Worm (Caenorhabditis elegans): ENCODE results near the gene T24E12.6.

T24E12.6 gene

ce11 chrII:3773130-3773529 is 11.6 kb upstream of the T24E12.6 start, which contains the start of gene T24E12.10:
Gene T24E12.10, minus strand, starts transcription at chrII:3773230.
- TF ChIP-seq F13H6.1 (tag; optimal IDR thresholded peaks at IDR 0.05) (no peak), skn-1 (tag; optimal IDR thresholded peaks at IDR 0.05) (no peak), nhr-12 (tag; optimal IDR thresholded peaks at IDR 0.05) (no peak), nhr-21 (tag; optimal IDR thresholded peaks at IDR 0.05) (no peak), unc-62 (GFP tag; optimal IDR thresholded peaks at IDR 0.05) (no peak)

- no peak for TF ChIP-seq elt-3 (tag; optimal IDR thresholded peaks at IDR 0.05)
- no peak for TF ChIP-seq sma-3 (GFP tag; optimal IDR thresholded peaks at IDR 0.05)
- no peak for TF ChIP-seq lin-13 (GFP tag; optimal IDR thresholded peaks at IDR 0.05)
- TF ChIP-seq Y55F3AM.14 (GFP tag; optimal IDR thresholded peaks at IDR 0.05), result no peak
- no peak for TF ChIP-seq zag-1 (tag; optimal IDR thresholded peaks at IDR 0.05)
Observed at ce11 chrII:3771640-3772039, 10.1 kb upstream of the T24E12.6 start.

- TF ChIP-seq snpc-4 (tag; optimal IDR thresholded peaks at IDR 0.05) (no peak), ceh-16 (tag; optimal IDR thresholded peaks at IDR 0.05) (no peak), nhr-6 (tag; optimal IDR thresholded peaks at IDR 0.05) (no peak), ztf-11 (tag; optimal IDR thresholded peaks at IDR 0.05) (no peak), mdl-1 (tag; optimal IDR thresholded peaks at IDR 0.05) (no peak), nhr-25 (tag; optimal IDR thresholded peaks at IDR 0.05) (no peak), blmp-1 (tag; optimal IDR thresholded peaks at IDR 0.05; ENCODE audit: insufficient read depth) (no peak), unc-55 (GFP tag; optimal IDR thresholded peaks at IDR 0.05) (no peak), ztf-4 (tag; optimal IDR thresholded peaks at IDR 0.05) (no peak), dmd-4 (tag; optimal IDR thresholded peaks at IDR 0.05) (no peak), nhr-10 (tag; optimal IDR thresholded peaks at IDR 0.05) (no peak), skn-1 (tag; optimal IDR thresholded peaks at IDR 0.05) (no peak), nhr-23 (tag; optimal IDR thresholded peaks at IDR 0.05) (no peak), ama-1 (optimal IDR thresholded peaks at IDR 0.05) (no peak), unc-39 (tag; optimal IDR thresholded peaks at IDR 0.05) (no peak)
Observed at ce11 chrII:3764486-3764885, 3.0 kb upstream of the T24E12.6 start, which contains the start of gene srx-112. Gene srx-112, minus strand, starts transcription at chrII:3764586.

ce11 chrII:3759010-3759409 is 2.5 kb downstream of the T24E12.6 start, which contains the start of gene T24E12.12:
Gene T24E12.12, plus strand, starts transcription at chrII:3759290.
- TF ChIP-seq fos-1 (tag; optimal IDR thresholded peaks at IDR 0.05) (no peak), unc-62 (GFP tag; optimal IDR thresholded peaks at IDR 0.05) (no peak), skn-1 (tag; optimal IDR thresholded peaks at IDR 0.05) (no peak), crh-2 (tag; optimal IDR thresholded peaks at IDR 0.05) (no peak), mbf-1 (tag; optimal IDR thresholded peaks at IDR 0.05) (no peak), snpc-4 (tag; optimal IDR thresholded peaks at IDR 0.05) (no peak), nhr-77 (tag; optimal IDR thresholded peaks at IDR 0.05) (no peak)

- TF ChIP-seq nhr-10 (tag; optimal IDR thresholded peaks at IDR 0.05) (no peak), lin-11 (tag; optimal IDR thresholded peaks at IDR 0.05) (no peak), ztf-1 (GFP tag; conservative IDR thresholded peaks at IDR 0.05) (no peak), sem-4 (tag; optimal IDR thresholded peaks at IDR 0.05) (no peak), blmp-1 (tag; optimal IDR thresholded peaks at IDR 0.05; ENCODE audit: insufficient read depth) (no peak)
Observed at ce11 chrII:3757499-3757898, 4.0 kb downstream of the T24E12.6 start, which contains the start of gene srx-111. Gene srx-111, plus strand, starts transcription at chrII:3757799.

- no peak for TF ChIP-seq dmd-4 (tag; optimal IDR thresholded peaks at IDR 0.05)
Observed at ce11 chrII:3753598-3753997, 7.9 kb downstream of the T24E12.6 start, which contains the start of gene rcd-1. Gene rcd-1, plus strand, starts transcription at chrII:3753898.

- TF ChIP-seq C34F6.9 (tag; optimal IDR thresholded peaks at IDR 0.05) (no peak), nhr-11 (tag; optimal IDR thresholded peaks at IDR 0.05) (no peak), sma-9 (GFP tag; optimal IDR thresholded peaks at IDR 0.05) (no peak), sma-9 (tag; optimal IDR thresholded peaks at IDR 0.05) (no peak), alr-1 (tag; optimal IDR thresholded peaks at IDR 0.05) (no peak), Y55F3AM.14 (GFP tag; optimal IDR thresholded peaks at IDR 0.05) (no peak), dmd-4 (tag; optimal IDR thresholded peaks at IDR 0.05) (no peak), crh-2 (tag; optimal IDR thresholded peaks at IDR 0.05) (no peak), unc-62 (GFP tag; optimal IDR thresholded peaks at IDR 0.05) (no peak), nhr-10 (tag; optimal IDR thresholded peaks at IDR 0.05) (no peak), ztf-4 (tag; optimal IDR thresholded peaks at IDR 0.05) (no peak), ztf-11 (tag; optimal IDR thresholded peaks at IDR 0.05) (no peak)
Observed at ce11 chrII:3752184-3752583, 9.3 kb downstream of the T24E12.6 start, which contains the start of gene sdz-11. Gene sdz-11, minus strand, starts transcription at chrII:3752284.

Data from whole organism, L2 larva.